Worm (Caenorhabditis elegans) whole organism, L3 larva: ENCODE data around the gene unc-132.

ENCODE experiments used
- fkh-10 ChIP-seq: sonication (generic microtip); optimal IDR thresholded peaks from 2 replicates; lab custom pipeline; 2017; ENCODE audit warnings: missing biosample characterization, missing genetic modification reagents, missing genetic modification characterization
- nfya-1 ChIP-seq: sonication (generic microtip); optimal IDR thresholded peaks from 2 replicates; lab custom pipeline; 2017; ENCODE audit warnings: missing genetic modification characterization, mild to moderate bottlenecking, missing compliant biosample characterization, antibody characterized with exemption, moderate library complexity; ENCODE audit not compliant: insufficient read depth
- nhr-23 ChIP-seq: fragments of 150-350 bp; optimal IDR thresholded peaks from 2 replicates; lab custom pipeline; 2014; ENCODE audit warnings: missing biosample characterization, missing genetic modification reagents, missing genetic modification characterization
- nhr-76 ChIP-seq: fragments of 150-350 bp; sonication (generic microtip); optimal IDR thresholded peaks from 5 replicates; lab custom pipeline; 2014; ENCODE audit warnings: missing biosample characterization, missing genetic modification characterization
- nhr-77 ChIP-seq: fragments of 150-350 bp; optimal IDR thresholded peaks from 2 replicates; lab custom pipeline; 2014; ENCODE audit warnings: missing biosample characterization, missing genetic modification characterization
- pqm-1 ChIP-seq: fragments of 150-350 bp; optimal IDR thresholded peaks from 2 replicates; lab custom pipeline; 2017; ENCODE audit warnings: missing biosample characterization, missing genetic modification characterization, inconsistent platforms
- unc-39 ChIP-seq: sonication (generic microtip); optimal IDR thresholded peaks from 4 replicates; lab custom pipeline; 2017; ENCODE audit warnings: missing biosample characterization, missing genetic modification characterization

ce11 chrV:3639873-3640272 lies 47.0 kb upstream of the unc-132 start:
- TF ChIP-seq nfya-1 (tag; lab: Kevin White, UChicago) (no peak), unc-39 (tag; lab: Kevin White, UChicago) (no peak), pqm-1 (tag; lab: Kevin White, UChicago) (no peak), nhr-23 (tag; lab: Kevin White, UChicago) (no peak), fkh-10 (no peak), nhr-77 (tag; lab: Kevin White, UChicago) (no peak), nhr-76 (tag; lab: Kevin White, UChicago) (no peak)
